Worm (Caenorhabditis elegans) whole organism, L1 larva: ENCODE data around the gene tdc-1.
A peak's percentile ranks its signal among the peaks of the same experiment; 100 is the strongest.

Source experiments
- dpl-1 ChIP-seq, 3 experiments: fragments of 150-350 bp in 2 of 3; sonication (generic microtip) in 1 of 3; optimal IDR thresholded peaks; 2 replicates each; lab custom pipeline; 2014 to 2017; ENCODE audit warnings: missing biosample characterization in 3 of 3, missing genetic modification characterization in 3 of 3, missing genetic modification reagents in 3 of 3
- elt-2 ChIP-seq: sonication (generic microtip); optimal IDR thresholded peaks from 2 replicates; lab custom pipeline; 2016; ENCODE audit warnings: missing genetic modification characterization, mild to moderate bottlenecking, inconsistent platforms, missing compliant biosample characterization, missing genetic modification reagents
- lin-15B ChIP-seq: fragments of 150-350 bp; sonication (generic microtip); optimal IDR thresholded peaks from 3 replicates; lab custom pipeline; 2014; ENCODE audit warnings: missing biosample characterization, missing genetic modification characterization
- snpc-4 ChIP-seq: fragments of 150-350 bp; optimal IDR thresholded peaks from 2 replicates; lab custom pipeline; 2014; ENCODE audit warnings: missing biosample characterization, missing genetic modification characterization
- ztf-11 ChIP-seq, 2 experiments: sonication (generic microtip); optimal IDR thresholded peaks; 2 replicates each; lab custom pipeline; 2016 to 2017; ENCODE audit warnings: missing genetic modification characterization in 2 of 2, missing biosample characterization in 1 of 2, missing compliant biosample characterization in 1 of 2

DNA sequence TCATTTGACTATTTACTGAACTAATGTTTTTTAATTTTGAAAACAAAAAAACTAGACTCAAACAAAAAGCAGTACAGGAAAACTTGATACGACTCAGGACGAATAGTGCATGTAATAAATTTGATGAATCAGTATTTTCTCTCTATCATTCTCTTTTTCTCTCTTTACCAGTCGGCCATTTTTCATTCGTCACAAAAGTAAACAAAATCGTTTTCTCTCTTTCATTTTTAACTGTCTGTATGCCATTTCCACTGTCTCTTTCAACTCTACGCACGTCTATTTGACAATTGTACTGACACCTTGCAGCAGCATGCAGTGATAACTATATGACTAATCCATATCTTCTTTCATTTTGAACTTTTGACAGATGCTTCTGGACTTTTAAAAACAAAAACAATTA lies 21.7 kb upstream of the tdc-1 start, which contains the start of the genes F35C11.2 and F35C11.4:
- peak; percentile 60 for TF ChIP-seq elt-2 (tag; lab: Kevin White, UChicago)
- TF ChIP-seq ztf-11 (tag; optimal IDR thresholded peaks at IDR 0.05; lab: Kevin White, UChicago): no peak
- no peak for TF ChIP-seq lin-15B (tag; lab: Kevin White, UChicago)
- no peak for TF ChIP-seq dpl-1 (GFP tag; optimal IDR thresholded peaks at IDR 0.05; lab: Kevin White, UChicago)
- no peak for TF ChIP-seq snpc-4 (tag; lab: Kevin White, UChicago)
